Worm (Caenorhabditis elegans) whole organism, young adult: ENCODE measurements around the gene spp-1.

Experiments
- Y95B8A.8 ChIP-seq: fragments of 200-800 bp; sonication (Bioruptor generic); IDR thresholded peaks from 2 replicates; pipeline ENCODE4 v1.3.6; 2022; ENCODE audit warnings: missing genetic modification reagents, missing genetic modification characterization, missing compliant biosample characterization
- ama-1 ChIP-seq, 3 experiments: fragments of 150-350 bp in 1 of 3; sonication (generic microtip) in 2 of 3; optimal IDR thresholded peaks; 2 replicates each; lab custom pipeline; 2014 to 2018; ENCODE audit warnings: missing biosample characterization in 2 of 3, missing genetic modification characterization in 2 of 3, missing genetic modification reagents in 2 of 3
- attf-3 ChIP-seq: fragments of 200-800 bp; sonication (Bioruptor generic); conservative IDR thresholded peaks from 2 replicates; pipeline ENCODE4 v1.3.6; 2022; ENCODE audit warnings: missing genetic modification reagents, missing genetic modification characterization, missing compliant biosample characterization

- TF ChIP-seq Y95B8A.8 (GFP tag; lab: Robert Waterston, UW), result no peak
- no peak for TF ChIP-seq ama-1 (optimal IDR thresholded peaks at IDR 0.05; lab: Kevin White, UChicago)
- no peak for TF ChIP-seq ama-1 (GFP tag; optimal IDR thresholded peaks at IDR 0.05; lab: Kevin White, UChicago)
- no peak for TF ChIP-seq attf-3
Measured at ce11 chrIII:10351595-10352207, 3.8 kb downstream of the spp-1 start, which contains the start of gene T07C4.3.
